Fruit fly (Drosophila melanogaster): ENCODE results near the gene CG3631.

Gene CG3631

DNA sequence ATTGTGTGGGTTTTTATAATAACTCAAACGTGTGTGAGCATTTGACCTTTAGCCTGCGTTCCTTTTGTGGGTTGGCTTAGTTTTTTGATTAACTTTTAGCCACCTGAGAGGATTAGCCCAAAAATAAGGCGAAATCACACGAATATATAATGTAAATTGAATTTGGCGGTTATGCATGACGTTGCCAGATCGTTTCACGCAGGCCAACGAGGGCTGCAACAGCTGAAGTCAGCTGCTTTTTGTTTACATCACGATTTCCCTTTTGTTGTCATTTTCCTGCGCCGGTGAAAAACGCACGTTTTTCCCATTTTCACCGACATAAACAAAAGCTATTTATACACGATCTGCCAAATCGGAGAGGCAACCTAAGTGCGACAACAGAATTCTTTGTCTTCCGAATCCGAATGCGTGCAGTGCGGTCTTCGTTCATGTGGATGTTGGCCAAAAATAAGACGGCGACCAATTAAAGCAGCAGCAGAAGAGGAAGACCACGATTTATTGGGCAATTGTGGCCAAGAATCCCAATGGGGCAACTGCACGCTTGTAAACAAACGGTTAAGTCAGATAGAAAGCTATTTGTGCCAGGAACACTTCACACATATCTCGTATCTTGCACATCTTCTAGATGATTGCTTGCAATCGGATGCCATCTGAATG is at the start of gene CG3631:
Gene CG3631, plus strand, starts transcription at position 251 of the 657 bp plus-strand sequence.
- TF ChIP-seq Crg-1 (GFP tag; optimal IDR thresholded peaks at IDR 0.05), result no peak
- TF ChIP-seq Mnt (GFP tag; optimal IDR thresholded peaks at IDR 0.05), result peak; percentile 94
- TF ChIP-seq bab1 (GFP tag; optimal IDR thresholded peaks at IDR 0.05), result peak; percentile 21

DNA sequence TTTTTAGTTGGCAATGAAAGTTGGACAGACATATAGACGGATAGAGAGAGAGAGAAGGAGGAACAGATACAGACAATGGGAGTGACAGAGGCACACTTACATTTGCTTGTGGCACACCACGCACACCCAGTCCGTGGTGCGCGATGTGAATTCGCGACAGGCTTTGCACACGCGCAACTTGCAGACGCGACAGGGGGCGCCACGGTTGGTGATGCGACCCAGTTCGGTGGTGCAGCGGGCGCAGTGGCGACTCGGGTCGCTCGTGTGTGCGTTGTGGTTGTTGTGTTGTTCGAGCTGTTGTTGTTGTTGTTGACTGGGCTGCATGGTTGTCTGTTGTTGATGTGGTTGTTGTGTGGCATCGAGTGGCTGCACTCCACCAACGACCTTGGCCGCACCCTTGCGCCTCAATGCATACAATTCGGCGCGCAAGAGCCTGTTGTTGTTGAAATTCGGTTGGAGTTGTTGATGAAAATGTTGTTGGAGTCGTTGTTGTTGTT is 48.9 kb upstream of the CG3631 start:
- no peak for TF ChIP-seq CG7101 (tag; optimal IDR thresholded peaks at IDR 0.05)
- no peak for TF ChIP-seq cic (GFP tag; optimal IDR thresholded peaks at IDR 0.05)
- no peak for TF ChIP-seq CG11617 (GFP tag; optimal IDR thresholded peaks at IDR 0.05)
- TF ChIP-seq Mnt (GFP tag; optimal IDR thresholded peaks at IDR 0.05), result no peak
- TF ChIP-seq CG12768 (GFP tag; optimal IDR thresholded peaks at IDR 0.05), result no peak
- TF ChIP-seq toe (GFP tag; optimal IDR thresholded peaks at IDR 0.05), result no peak
- no peak for TF ChIP-seq CG33017 (tag; optimal IDR thresholded peaks at IDR 0.05)
- no peak for TF ChIP-seq CG7045 (GFP tag; optimal IDR thresholded peaks at IDR 0.05)
- TF ChIP-seq CG1620 (GFP tag; optimal IDR thresholded peaks at IDR 0.05), result no peak
- TF ChIP-seq kay (GFP tag; ENCODE audit: borderline replicate concordance), result no peak
- TF ChIP-seq Clk (GFP tag; optimal IDR thresholded peaks at IDR 0.05), result no peak
- TF ChIP-seq Hr96 (GFP tag; optimal IDR thresholded peaks at IDR 0.05), result no peak
- no peak for TF ChIP-seq bab1 (GFP tag; optimal IDR thresholded peaks at IDR 0.05)
- TF ChIP-seq pad (GFP tag; optimal IDR thresholded peaks at IDR 0.05), result no peak
- no peak for TF ChIP-seq Crg-1 (GFP tag; optimal IDR thresholded peaks at IDR 0.05)
- no peak for TF ChIP-seq tj (GFP tag; optimal IDR thresholded peaks at IDR 0.05)

DNA sequence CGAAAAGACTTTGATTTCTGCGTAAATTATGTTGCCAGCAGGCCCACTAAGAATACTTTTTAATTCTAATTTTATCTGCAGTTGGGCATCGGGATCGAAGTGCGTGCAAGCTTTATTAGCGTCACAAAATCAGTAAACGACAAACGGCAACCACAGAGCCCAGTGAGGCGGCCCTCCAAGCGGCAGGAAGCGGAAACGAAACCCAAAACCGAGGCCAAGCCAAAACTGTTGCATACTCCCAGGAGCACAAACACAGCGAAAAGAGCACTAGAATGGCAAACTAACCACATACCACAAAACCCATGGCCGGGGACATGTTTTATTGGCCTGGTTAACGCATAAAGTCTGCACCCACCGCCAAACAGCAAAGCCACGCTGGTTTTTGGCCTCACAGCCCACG is 47.0 kb upstream of the CG3631 start:
- TF ChIP-seq CG33017 (tag; optimal IDR thresholded peaks at IDR 0.05), result no peak
- no peak for TF ChIP-seq kay (GFP tag; ENCODE audit: borderline replicate concordance)
- no peak for TF ChIP-seq pad (GFP tag; optimal IDR thresholded peaks at IDR 0.05)
- TF ChIP-seq tj (GFP tag; optimal IDR thresholded peaks at IDR 0.05), result no peak
- TF ChIP-seq Clk (GFP tag; optimal IDR thresholded peaks at IDR 0.05), result no peak
- TF ChIP-seq CG12768 (GFP tag; optimal IDR thresholded peaks at IDR 0.05), result no peak
- no peak for TF ChIP-seq ovo (GFP tag; optimal IDR thresholded peaks at IDR 0.05)
- TF ChIP-seq cic (GFP tag; optimal IDR thresholded peaks at IDR 0.05), result no peak
- no peak for TF ChIP-seq CG11617 (GFP tag; optimal IDR thresholded peaks at IDR 0.05)
- no peak for TF ChIP-seq toe (GFP tag; optimal IDR thresholded peaks at IDR 0.05)
- no peak for TF ChIP-seq cnc (optimal IDR thresholded peaks at IDR 0.05)
- TF ChIP-seq CG14711 (tag; optimal IDR thresholded peaks at IDR 0.05), result no peak
- TF ChIP-seq CG5204 (GFP tag; optimal IDR thresholded peaks at IDR 0.05), result no peak
- no peak for TF ChIP-seq Hr96 (GFP tag; optimal IDR thresholded peaks at IDR 0.05)
- no peak for TF ChIP-seq CG7101 (tag; optimal IDR thresholded peaks at IDR 0.05)

DNA sequence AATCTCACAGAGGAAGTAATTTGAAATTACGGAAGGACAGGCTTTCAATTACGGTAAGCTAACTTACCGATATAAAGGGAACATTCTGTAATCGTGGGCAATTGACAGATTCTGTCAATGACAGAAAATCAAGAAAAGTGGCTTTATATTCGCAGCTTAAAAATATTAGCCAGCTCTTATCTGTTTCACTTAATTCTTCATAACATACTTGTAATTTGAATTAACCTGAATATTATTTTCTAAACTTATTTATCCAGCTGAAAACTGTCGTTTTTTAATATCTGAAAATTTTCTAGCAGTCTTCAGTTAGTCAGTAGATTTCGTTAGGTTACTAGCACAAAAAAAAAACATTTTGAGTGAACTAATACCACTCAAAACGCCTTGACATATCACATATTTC is 34.5 kb upstream of the CG3631 start, which contains the start of gene CG3610:
Gene CG3610, plus strand, starts transcription at position 301 of the 400 bp plus-strand sequence.
- no peak for TF ChIP-seq pad (GFP tag; optimal IDR thresholded peaks at IDR 0.05)
- TF ChIP-seq kay (GFP tag; ENCODE audit: borderline replicate concordance), result no peak
- no peak for TF ChIP-seq CG11617 (GFP tag; optimal IDR thresholded peaks at IDR 0.05)
- TF ChIP-seq CG14711 (tag; optimal IDR thresholded peaks at IDR 0.05), result no peak
- TF ChIP-seq CG1620 (GFP tag; optimal IDR thresholded peaks at IDR 0.05), result no peak
- no peak for TF ChIP-seq Mnt (GFP tag; optimal IDR thresholded peaks at IDR 0.05)
- no peak for TF ChIP-seq bab1 (GFP tag; optimal IDR thresholded peaks at IDR 0.05)
- TF ChIP-seq cnc (optimal IDR thresholded peaks at IDR 0.05), result no peak
- TF ChIP-seq Hr96 (GFP tag; optimal IDR thresholded peaks at IDR 0.05), result no peak
- TF ChIP-seq CG33017 (tag; optimal IDR thresholded peaks at IDR 0.05), result no peak
- TF ChIP-seq ovo (GFP tag; optimal IDR thresholded peaks at IDR 0.05), result no peak
- TF ChIP-seq CG7045 (GFP tag; optimal IDR thresholded peaks at IDR 0.05), result no peak
- no peak for TF ChIP-seq tj (GFP tag; optimal IDR thresholded peaks at IDR 0.05)
- TF ChIP-seq CG5204 (GFP tag; optimal IDR thresholded peaks at IDR 0.05), result no peak
- TF ChIP-seq cic (GFP tag; optimal IDR thresholded peaks at IDR 0.05), result no peak
- TF ChIP-seq Clk (GFP tag; optimal IDR thresholded peaks at IDR 0.05), result no peak
- no peak for TF ChIP-seq CG12768 (GFP tag; optimal IDR thresholded peaks at IDR 0.05)
- no peak for TF ChIP-seq Crg-1 (GFP tag; optimal IDR thresholded peaks at IDR 0.05)

DNA sequence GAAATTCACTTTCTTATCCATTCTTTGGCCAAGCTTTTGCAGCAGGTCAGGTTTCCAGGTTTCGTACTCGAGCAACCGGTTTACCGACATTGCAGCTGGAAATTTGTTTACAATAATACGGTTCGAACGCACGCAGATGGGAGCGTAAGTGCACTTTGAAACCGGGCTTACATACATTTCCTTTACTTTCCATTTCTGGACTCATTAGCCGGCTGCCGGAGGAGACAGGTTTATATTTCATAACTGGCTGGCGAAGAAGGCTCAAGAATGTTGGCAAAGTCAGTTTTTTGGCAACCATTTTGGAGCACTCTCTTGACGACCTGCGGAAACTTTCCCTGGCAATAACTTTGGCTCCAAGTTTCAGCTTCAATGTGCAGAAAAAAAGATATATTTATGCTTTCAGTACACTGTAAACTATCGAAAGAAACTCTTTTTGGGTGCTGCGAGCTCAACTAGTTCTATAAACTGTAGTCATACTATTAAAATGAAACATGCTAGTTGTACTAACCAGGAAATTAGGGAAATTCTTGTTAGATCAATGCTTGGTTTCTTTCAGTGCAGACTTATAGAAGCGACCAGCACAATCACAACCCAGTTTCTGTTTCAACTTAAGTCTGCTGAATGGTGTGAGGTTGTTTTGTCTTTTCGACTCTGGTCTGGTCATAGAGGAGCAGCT is 32.2 kb upstream of the CG3631 start:
- no peak for TF ChIP-seq CG7101 (tag; optimal IDR thresholded peaks at IDR 0.05)
- TF ChIP-seq bab1 (GFP tag; optimal IDR thresholded peaks at IDR 0.05), result no peak
- TF ChIP-seq CG33017 (tag; optimal IDR thresholded peaks at IDR 0.05), result no peak
- no peak for TF ChIP-seq cic (GFP tag; optimal IDR thresholded peaks at IDR 0.05)
- no peak for TF ChIP-seq toe (GFP tag; optimal IDR thresholded peaks at IDR 0.05)

DNA sequence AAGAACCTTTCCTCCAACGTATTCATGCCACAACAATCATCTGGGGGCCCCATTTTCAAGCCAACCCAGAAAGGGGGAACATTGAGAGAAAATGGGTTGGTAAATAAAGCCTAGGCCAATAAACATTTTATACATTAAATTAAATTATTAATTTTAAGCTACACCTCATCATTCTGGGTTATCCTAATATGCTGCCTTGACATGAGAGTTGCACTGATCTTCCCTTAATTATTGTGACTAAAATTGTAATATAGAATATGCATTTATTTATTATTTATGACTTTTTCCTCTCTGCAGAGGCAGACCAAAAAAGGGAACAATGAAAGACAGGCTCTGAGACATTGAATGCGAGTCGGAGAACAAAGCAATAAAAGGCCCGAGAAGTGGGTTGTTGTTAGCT is 31.4 kb upstream of the CG3631 start:
- TF ChIP-seq CG7101 (tag; optimal IDR thresholded peaks at IDR 0.05), result no peak

DNA sequence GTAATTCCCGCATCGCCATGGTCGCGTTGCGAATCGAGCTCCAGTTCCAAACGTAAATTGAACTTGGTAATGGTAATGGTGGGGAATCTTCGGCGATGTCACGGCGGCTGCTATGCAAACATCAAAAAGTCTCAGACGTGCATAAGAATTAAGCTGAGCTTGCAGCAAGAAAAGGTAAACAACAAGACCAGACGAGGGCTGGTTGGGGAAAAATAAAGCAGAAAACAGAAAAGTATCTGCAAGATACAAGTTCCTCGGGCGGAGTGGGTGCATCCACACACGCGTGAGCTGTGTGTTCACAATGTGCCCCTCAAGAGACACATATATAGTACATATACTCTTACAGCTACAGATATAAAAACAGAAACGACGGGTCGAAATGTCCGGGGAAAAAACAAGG is 26.6 kb upstream of the CG3631 start:
- peak; percentile 26 for TF ChIP-seq tj (GFP tag; optimal IDR thresholded peaks at IDR 0.05)
- no peak for TF ChIP-seq bab1 (GFP tag; optimal IDR thresholded peaks at IDR 0.05)

All from whole organism, adult.